Fruit fly (Drosophila melanogaster) whole organism, embryonic: Measurements from ENCODE around the gene Ugt303B3.

Experiments used
- Bgb ChIP-seq: fragments of 200-800 bp; sonication (Bioruptor generic); IDR thresholded peaks from 2 replicates; pipeline ENCODE4 v1.3.6; 2022; ENCODE audit warnings: missing biosample characterization, missing genetic modification characterization; ENCODE audit not compliant: partially characterized antibody
- CG10462 ChIP-seq: fragments of 200-800 bp; sonication (Bioruptor generic); optimal IDR thresholded peaks from 2 replicates; lab custom pipeline; 2016; ENCODE audit warnings: missing biosample characterization, missing genetic modification characterization
- CG11085 ChIP-seq: fragments of 200-800 bp; sonication (Bioruptor generic); IDR thresholded peaks from 2 replicates; pipeline ENCODE4 v1.3.6; 2022; ENCODE audit warnings: missing biosample characterization, missing genetic modification characterization
- CG11247 ChIP-seq: fragments of 200-800 bp; sonication (Bioruptor generic); IDR thresholded peaks from 2 replicates; pipeline ENCODE4 v1.3.6; 2022; ENCODE audit warnings: missing biosample characterization, missing genetic modification characterization
- CG12391 ChIP-seq: fragments of 200-800 bp; sonication (Bioruptor generic); optimal IDR thresholded peaks from 3 replicates; lab custom pipeline; 2018; ENCODE audit warnings: missing biosample characterization, mild to moderate bottlenecking, missing genetic modification characterization, moderate library complexity
- CG14860 ChIP-seq: fragments of 200-800 bp; sonication (Bioruptor generic); IDR thresholded peaks from 3 replicates; pipeline ENCODE4 v1.3.6; 2022; ENCODE audit warnings: missing biosample characterization, missing genetic modification characterization; ENCODE audit not compliant: partially characterized antibody
- CG15269 ChIP-seq: fragments of 200-800 bp; sonication (Bioruptor generic); optimal IDR thresholded peaks from 2 replicates; lab custom pipeline; 2018; ENCODE audit warnings: missing biosample characterization, mild to moderate bottlenecking, missing genetic modification characterization, moderate library complexity
- CG15601 ChIP-seq: fragments of 200-800 bp; sonication (Bioruptor generic); optimal IDR thresholded peaks from 3 replicates; lab custom pipeline; 2019; ENCODE audit warnings: missing biosample characterization, mild to moderate bottlenecking, missing genetic modification characterization, moderate library complexity
- CG17802 ChIP-seq: fragments of 200-800 bp; sonication (Bioruptor generic); optimal IDR thresholded peaks from 2 replicates; lab custom pipeline; 2018; ENCODE audit warnings: missing biosample characterization, mild to moderate bottlenecking, missing genetic modification characterization, moderate library complexity
- CG30403 ChIP-seq: fragments of 200-800 bp; sonication (Bioruptor generic); optimal IDR thresholded peaks from 3 replicates; lab custom pipeline; 2016; ENCODE audit warnings: missing biosample characterization, missing genetic modification characterization
- CG30431 ChIP-seq: fragments of 200-800 bp; sonication (Bioruptor generic); optimal IDR thresholded peaks from 2 replicates; lab custom pipeline; 2017; ENCODE audit warnings: missing biosample characterization, missing genetic modification characterization
- CG32532 ChIP-seq: fragments of 200-800 bp; sonication (Bioruptor generic); IDR thresholded peaks from 2 replicates; pipeline ENCODE4 v1.3.6; 2022; ENCODE audit warnings: missing biosample characterization, missing genetic modification characterization
- CG34422 ChIP-seq: fragments of 200-800 bp; sonication (Bioruptor generic); IDR thresholded peaks from 3 replicates; pipeline ENCODE4 v1.3.6; 2022; ENCODE audit warnings: missing biosample characterization, missing genetic modification characterization
- CG4404 ChIP-seq: fragments of 200-800 bp; sonication (Bioruptor generic); IDR thresholded peaks from 2 replicates; pipeline ENCODE4 v1.3.6; 2022; ENCODE audit warnings: missing biosample characterization, missing genetic modification characterization
- CG4820 ChIP-seq: fragments of 200-800 bp; sonication (Bioruptor generic); optimal IDR thresholded peaks from 3 replicates; lab custom pipeline; 2016; ENCODE audit warnings: missing biosample characterization, missing genetic modification characterization
- CG6765 ChIP-seq: fragments of 200-800 bp; sonication (Bioruptor generic); optimal IDR thresholded peaks from 3 replicates; lab custom pipeline; 2017; ENCODE audit warnings: missing biosample characterization, mild to moderate bottlenecking, missing genetic modification characterization
- CG7357 ChIP-seq: fragments of 200-800 bp; sonication (Bioruptor generic); IDR thresholded peaks from 3 replicates; pipeline ENCODE4 v1.3.6; 2022; ENCODE audit warnings: missing biosample characterization, missing genetic modification characterization
- CG7745 ChIP-seq: fragments of 200-800 bp; sonication (Bioruptor generic); optimal IDR thresholded peaks from 2 replicates; lab custom pipeline; 2018; ENCODE audit warnings: missing biosample characterization, mild to moderate bottlenecking, missing genetic modification characterization, moderate library complexity
- Dek ChIP-seq: fragments of 200-800 bp; sonication (Bioruptor generic); optimal IDR thresholded peaks from 3 replicates; lab custom pipeline; 2019; ENCODE audit warnings: missing biosample characterization, mild to moderate bottlenecking, missing genetic modification characterization, moderate library complexity
- Gug ChIP-seq: fragments of 200-800 bp; sonication (Bioruptor generic); IDR thresholded peaks from 4 replicates; pipeline ENCODE4 v1.3.6; 2022; ENCODE audit warnings: missing biosample characterization, missing genetic modification characterization
- HLHmδ ChIP-seq: fragments of 200-800 bp; sonication (Bioruptor generic); optimal IDR thresholded peaks from 2 replicates; lab custom pipeline; 2018; ENCODE audit warnings: missing biosample characterization, mild to moderate bottlenecking, missing genetic modification characterization, moderate library complexity
- Max ChIP-seq: fragments of 200-800 bp; sonication (Bioruptor generic); optimal IDR thresholded peaks from 2 replicates; lab custom pipeline; 2016; ENCODE audit warnings: missing biosample characterization, mild to moderate bottlenecking, missing genetic modification characterization
- Neu2 ChIP-seq: fragments of 200-800 bp; sonication (Bioruptor generic); optimal IDR thresholded peaks from 3 replicates; lab custom pipeline; 2016; ENCODE audit warnings: missing biosample characterization, missing genetic modification characterization, borderline replicate concordance
- Nf-YB ChIP-seq: fragments of 200-800 bp; sonication (Bioruptor generic); optimal IDR thresholded peaks from 3 replicates; lab custom pipeline; 2019; ENCODE audit warnings: missing biosample characterization, mild to moderate bottlenecking, missing genetic modification characterization, moderate library complexity
- Oli ChIP-seq: fragments of 200-800 bp; sonication (Bioruptor generic); optimal IDR thresholded peaks from 2 replicates; lab custom pipeline; 2018; ENCODE audit warnings: missing biosample characterization, mild to moderate bottlenecking, missing genetic modification characterization, moderate library complexity
- Rfx ChIP-seq: fragments of 200-800 bp; sonication (Bioruptor generic); IDR thresholded peaks from 2 replicates; pipeline ENCODE4 v1.3.6; 2022; ENCODE audit warnings: missing biosample characterization, missing genetic modification characterization
- Sin3A ChIP-seq: fragments of >200 bp; optimal IDR thresholded peaks from 2 replicates; lab custom pipeline; 2018
- Sox102F ChIP-seq: fragments of 200-800 bp; sonication (Bioruptor generic); optimal IDR thresholded peaks from 2 replicates; lab custom pipeline; 2018; ENCODE audit warnings: missing biosample characterization, mild to moderate bottlenecking, missing genetic modification characterization, moderate library complexity
- TFAM ChIP-seq: fragments of 200-800 bp; sonication (Bioruptor generic); optimal IDR thresholded peaks from 2 replicates; lab custom pipeline; 2017; ENCODE audit warnings: missing biosample characterization, missing genetic modification characterization, inconsistent platforms
- Trl ChIP-seq, 3 experiments: fragments of >200 bp in 2 of 3; fragments of 200-800 bp in 1 of 3; sonication (Bioruptor generic) in 1 of 3; optimal IDR thresholded peaks; 2 replicates in 1 of 3; 3 replicates in 2 of 3; lab custom pipeline; 2016 to 2017; ENCODE audit warnings: missing biosample characterization in 1 of 3, missing genetic modification characterization in 1 of 3
- Usf ChIP-seq: fragments of 200-800 bp; sonication (Bioruptor generic); optimal IDR thresholded peaks from 2 replicates; lab custom pipeline; 2017; ENCODE audit warnings: missing genotype, missing biosample characterization, missing genetic modification characterization
- ac ChIP-seq: fragments of 200-800 bp; sonication (Bioruptor generic); optimal IDR thresholded peaks from 3 replicates; lab custom pipeline; 2017; ENCODE audit warnings: missing biosample characterization, mild to moderate bottlenecking, missing genetic modification characterization
- al ChIP-seq: fragments of 200-800 bp; sonication (Bioruptor generic); IDR thresholded peaks from 2 replicates; pipeline ENCODE4 v1.3.6; 2022; ENCODE audit warnings: missing biosample characterization, missing genetic modification characterization
- btn ChIP-seq: fragments of 200-800 bp; sonication (Bioruptor generic); optimal IDR thresholded peaks from 2 replicates; lab custom pipeline; 2016; ENCODE audit warnings: missing biosample characterization, missing genetic modification characterization
- ci ChIP-seq: fragments of 200-800 bp; sonication (Bioruptor generic); IDR thresholded peaks from 3 replicates; pipeline ENCODE4 v1.3.6; 2022; ENCODE audit warnings: missing biosample characterization, missing genetic modification characterization
- crc ChIP-seq: fragments of 200-800 bp; sonication (Bioruptor generic); optimal IDR thresholded peaks from 2 replicates; lab custom pipeline; 2016; ENCODE audit warnings: missing biosample characterization, missing genetic modification characterization
- emc ChIP-seq: fragments of 200-800 bp; sonication (Bioruptor generic); optimal IDR thresholded peaks from 2 replicates; lab custom pipeline; 2016; ENCODE audit warnings: missing biosample characterization, missing genetic modification characterization
- fu2 ChIP-seq: fragments of 200-800 bp; sonication (Bioruptor generic); optimal IDR thresholded peaks from 2 replicates; lab custom pipeline; 2016; ENCODE audit warnings: missing biosample characterization, missing genetic modification characterization
- gce ChIP-seq: fragments of 200-800 bp; sonication (Bioruptor generic); IDR thresholded peaks from 3 replicates; pipeline ENCODE4 v1.3.6; 2022; ENCODE audit warnings: missing biosample characterization, missing genetic modification characterization
- gcm ChIP-seq: fragments of 200-800 bp; sonication (Bioruptor generic); optimal IDR thresholded peaks from 2 replicates; lab custom pipeline; 2019; ENCODE audit warnings: missing biosample characterization, mild to moderate bottlenecking, missing genetic modification characterization, moderate library complexity
- kah ChIP-seq: fragments of 200-800 bp; sonication (Bioruptor generic); optimal IDR thresholded peaks from 2 replicates; lab custom pipeline; 2018; ENCODE audit warnings: missing biosample characterization, mild to moderate bottlenecking, missing genetic modification characterization
- kay ChIP-seq: fragments of 200-800 bp; sonication (Bioruptor generic); optimal IDR thresholded peaks from 2 replicates; lab custom pipeline; 2016; ENCODE audit warnings: missing biosample characterization, missing genetic modification characterization
- lilli ChIP-seq: fragments of 200-800 bp; sonication (Bioruptor generic); optimal IDR thresholded peaks from 3 replicates; lab custom pipeline; 2016; ENCODE audit warnings: missing biosample characterization, missing genetic modification characterization
- mirr ChIP-seq: fragments of 200-800 bp; sonication (Bioruptor generic); optimal IDR thresholded peaks from 3 replicates; lab custom pipeline; 2018; ENCODE audit warnings: missing biosample characterization, mild to moderate bottlenecking, missing genetic modification characterization
- oc ChIP-seq: fragments of 200-800 bp; sonication (Bioruptor generic); optimal IDR thresholded peaks from 2 replicates; lab custom pipeline; 2018; ENCODE audit warnings: missing biosample characterization, mild to moderate bottlenecking, missing genetic modification characterization, moderate library complexity
- row ChIP-seq: fragments of 200-800 bp; sonication (Bioruptor generic); IDR thresholded peaks from 3 replicates; pipeline ENCODE4 v1.3.6; 2022; ENCODE audit warnings: missing biosample characterization, missing genetic modification characterization
- sens ChIP-seq: fragments of 200-800 bp; sonication (Bioruptor generic); peaks from one replicate; lab custom pipeline; 2016; ENCODE audit warnings: missing biosample characterization, missing genetic modification characterization
- sim ChIP-seq: fragments of 200-800 bp; sonication (Bioruptor generic); IDR thresholded peaks from 2 replicates; pipeline ENCODE4 v1.3.6; 2022; ENCODE audit warnings: missing biosample characterization, missing genetic modification characterization
- sqz ChIP-seq: fragments of 200-800 bp; sonication (Bioruptor generic); optimal IDR thresholded peaks from 3 replicates; lab custom pipeline; 2018; ENCODE audit warnings: missing biosample characterization, mild to moderate bottlenecking, missing genetic modification characterization
- trem ChIP-seq: fragments of 200-800 bp; optimal IDR thresholded peaks from 3 replicates; lab custom pipeline; 2019; ENCODE audit warnings: missing biosample characterization, mild to moderate bottlenecking, missing genetic modification characterization, moderate library complexity
- vvl ChIP-seq: fragments of 200-800 bp; sonication (Bioruptor generic); IDR thresholded peaks from 2 replicates; pipeline ENCODE4 v1.3.6; 2022; ENCODE audit warnings: missing biosample characterization, missing genetic modification characterization
- zen ChIP-seq: fragments of 200-800 bp; sonication (Bioruptor generic); optimal IDR thresholded peaks from 3 replicates; lab custom pipeline; 2018; ENCODE audit warnings: missing biosample characterization, mild to moderate bottlenecking, missing genetic modification characterization, moderate library complexity

The Ugt303B3 gene

dm6 chr3R:23526069-23526468 is 8.5 kb downstream of the Ugt303B3 start (continued):
- no peak for TF ChIP-seq CG30431 (GFP tag; lab: Kevin White, UChicago)
- peak; percentile 19 for TF ChIP-seq Sox102F (GFP tag; lab: Kevin White, UChicago)
- no peak for TF ChIP-seq CG4820
- peak; percentile 66 for TF ChIP-seq row (GFP tag; lab: Robert Waterston, UW)
- TF ChIP-seq lilli = no peak
- no peak for TF ChIP-seq sqz
- TF ChIP-seq Usf = no peak
- no peak for TF ChIP-seq sim (GFP tag; lab: Robert Waterston, UW)
- TF ChIP-seq gcm (GFP tag; lab: Kevin White, UChicago) = no peak
- no peak for TF ChIP-seq gce
- no peak for TF ChIP-seq Nf-YB (GFP tag; lab: Kevin White, UChicago)
- TF ChIP-seq CG10462 (GFP tag; lab: Kevin White, UChicago) = no peak
- TF ChIP-seq vvl (GFP tag; lab: Robert Waterston, UW) = peak; percentile 92
- TF ChIP-seq Dek = no peak
- TF ChIP-seq sens = no peak
- TF ChIP-seq CG32532 (GFP tag; lab: Robert Waterston, UW) = peak; percentile 33
- peak; percentile 74 for TF ChIP-seq Rfx (GFP tag; lab: Robert Waterston, UW)
- TF ChIP-seq Bgb (GFP tag; lab: Robert Waterston, UW) = no peak
- TF ChIP-seq CG34422 (GFP tag; lab: Robert Waterston, UW) = no peak
- peak; percentile 45; the same call in 1 of the 4 replicates for TF ChIP-seq Gug (GFP tag; lab: Robert Waterston, UW)
- no peak for TF ChIP-seq ci
- TF ChIP-seq fu2 (GFP tag; lab: Kevin White, UChicago) = no peak
- TF ChIP-seq CG15269 = peak; percentile 65
- no peak for TF ChIP-seq btn (GFP tag; lab: Kevin White, UChicago)
- TF ChIP-seq CG11085 = no peak
- no peak for TF ChIP-seq Max (GFP tag; lab: Kevin White, UChicago)
- no peak for TF ChIP-seq crc (GFP tag; lab: Kevin White, UChicago)
- no peak for TF ChIP-seq TFAM (GFP tag; lab: Kevin White, UChicago)
- no peak for TF ChIP-seq ac
- TF ChIP-seq kay (GFP tag; lab: Kevin White, UChicago) = no peak
- TF ChIP-seq Sin3A = no peak
- peak; percentile 45 for TF ChIP-seq oc
- TF ChIP-seq al (GFP tag; lab: Robert Waterston, UW) = no peak
- TF ChIP-seq CG11247 (GFP tag; lab: Robert Waterston, UW) = 0 out of 2 replicates have a peak, but pooled peaks have one; percentile 41
- no peak for TF ChIP-seq Oli (tag; lab: Kevin White, UChicago)
- TF ChIP-seq CG30403 = peak; percentile 9
- no peak for TF ChIP-seq CG7745 (tag; lab: Kevin White, UChicago)
- no peak for TF ChIP-seq emc (GFP tag; lab: Kevin White, UChicago)
- no peak for TF ChIP-seq CG15601 (tag; lab: Kevin White, UChicago)
- no peak for TF ChIP-seq HLHmδ
- TF ChIP-seq trem = no peak
- TF ChIP-seq CG4404 (GFP tag; lab: Robert Waterston, UW) = no peak
- no peak for TF ChIP-seq Trl (optimal IDR thresholded peaks at IDR 0.05; lab: Kevin White, UChicago)
- peak; percentile 23 for TF ChIP-seq Trl (GFP tag; optimal IDR thresholded peaks at IDR 0.05; lab: Kevin White, UChicago)
- no peak for TF ChIP-seq zen (tag; lab: Kevin White, UChicago)
- no peak for TF ChIP-seq CG6765 (GFP tag; lab: Kevin White, UChicago)
- no peak for TF ChIP-seq CG7357 (GFP tag; lab: Robert Waterston, UW)
- no peak for TF ChIP-seq mirr (GFP tag; lab: Kevin White, UChicago)
- no peak for TF ChIP-seq CG12391 (tag; lab: Kevin White, UChicago)
- TF ChIP-seq kah (GFP tag; lab: Kevin White, UChicago) = no peak
- TF ChIP-seq CG17802 (tag; lab: Kevin White, UChicago) = no peak
- TF ChIP-seq CG14860 (GFP tag; lab: Robert Waterston, UW) = no peak
- no peak for TF ChIP-seq Neu2 (GFP tag; lab: Kevin White, UChicago)
